Worm (Caenorhabditis elegans) whole organism, young adult: ENCODE measurements around the gene C53C11.1.
A peak's percentile ranks its signal among the peaks of the same experiment; 100 is the strongest.

Experiments used
- B0336.3 ChIP-seq: fragments of 200-800 bp; sonication (Bioruptor generic); IDR thresholded peaks from 2 replicates; pipeline ENCODE4 v1.3.6; 2022; ENCODE audit warnings: missing genetic modification characterization, missing compliant biosample characterization
- D2030.7 ChIP-seq: fragments of 200-800 bp; sonication (Bioruptor generic); IDR thresholded peaks from 2 replicates; pipeline ENCODE4 v1.3.6; 2022; ENCODE audit warnings: missing genetic modification reagents, missing genetic modification characterization, missing compliant biosample characterization
- F39B2.1 ChIP-seq: fragments of 200-800 bp; sonication (Bioruptor generic); IDR thresholded peaks from 2 replicates; pipeline ENCODE4 v1.3.6; 2022; ENCODE audit warnings: missing genetic modification reagents, missing genetic modification characterization, missing compliant biosample characterization
- F55B11.4 ChIP-seq: sonication (generic microtip); optimal IDR thresholded peaks from 2 replicates; lab custom pipeline; 2016; ENCODE audit warnings: missing compliant biosample characterization, missing genetic modification characterization, borderline replicate concordance; ENCODE audit not compliant: insufficient read depth
- F57C9.4 ChIP-seq: sonication (generic microtip); optimal IDR thresholded peaks from 2 replicates; lab custom pipeline; 2017; ENCODE audit warnings: mild to moderate bottlenecking, missing genetic modification characterization, missing compliant biosample characterization
- K12H6.12 ChIP-seq: fragments of 200-800 bp; sonication (Bioruptor generic); optimal IDR thresholded peaks from 2 replicates; lab custom pipeline; 2018; ENCODE audit warnings: mild to moderate bottlenecking, missing genetic modification characterization, missing compliant biosample characterization
- Y53F4B.3 ChIP-seq: fragments of 200-800 bp; sonication (Bioruptor generic); IDR thresholded peaks from 2 replicates; pipeline ENCODE4 v1.3.6; 2022; ENCODE audit warnings: missing genetic modification reagents, missing genetic modification characterization, missing compliant biosample characterization
- atf-7 ChIP-seq: sonication (generic microtip); optimal IDR thresholded peaks from 2 replicates; lab custom pipeline; 2017; ENCODE audit warnings: mild to moderate bottlenecking, missing genetic modification characterization, missing compliant biosample characterization
- bed-2 ChIP-seq: fragments of 200-800 bp; sonication (Bioruptor generic); IDR thresholded peaks from 2 replicates; pipeline ENCODE4 v1.3.6; 2022; ENCODE audit warnings: missing genetic modification reagents, missing genetic modification characterization, missing compliant biosample characterization
- cebp-2 ChIP-seq: fragments of 200-800 bp; sonication (Bioruptor generic); IDR thresholded peaks from 2 replicates; pipeline ENCODE4 v1.3.6; 2022; ENCODE audit warnings: missing genetic modification characterization, missing compliant biosample characterization
- ceh-40 ChIP-seq: fragments of 200-800 bp; sonication (Bioruptor generic); IDR thresholded peaks from 2 replicates; pipeline ENCODE4 v1.3.6; 2022; ENCODE audit warnings: missing genetic modification characterization, missing compliant biosample characterization
- ceh-58 ChIP-seq: fragments of 200-800 bp; sonication (Bioruptor generic); IDR thresholded peaks from 2 replicates; pipeline ENCODE4 v1.3.6; 2022; ENCODE audit warnings: missing genetic modification characterization, missing compliant biosample characterization
- egl-44 ChIP-seq: fragments of 200-800 bp; sonication (Bioruptor generic); IDR thresholded peaks from 2 replicates; pipeline ENCODE4 v1.3.6; 2022; ENCODE audit warnings: missing genetic modification reagents, missing genetic modification characterization, missing compliant biosample characterization
- egrh-3 ChIP-seq: fragments of 200-800 bp; sonication (Bioruptor generic); IDR thresholded peaks from 2 replicates; pipeline ENCODE4 v1.3.6; 2022; ENCODE audit warnings: missing genetic modification reagents, missing genetic modification characterization, missing compliant biosample characterization
- let-526 ChIP-seq: fragments of 200-800 bp; sonication (Bioruptor generic); IDR thresholded peaks from 2 replicates; pipeline ENCODE4 v1.3.6; 2022; ENCODE audit warnings: missing genetic modification reagents, missing genetic modification characterization, missing compliant biosample characterization
- lir-1 ChIP-seq: fragments of 200-800 bp; sonication (Bioruptor generic); conservative IDR thresholded peaks from 2 replicates; pipeline ENCODE4 v1.3.6; 2022; ENCODE audit warnings: missing genetic modification reagents, missing genetic modification characterization, missing compliant biosample characterization
- lsy-27 ChIP-seq: sonication (generic microtip); optimal IDR thresholded peaks from 2 replicates; lab custom pipeline; 2017; ENCODE audit warnings: missing genetic modification characterization, mild to moderate bottlenecking, missing compliant biosample characterization, antibody characterized with exemption, missing genotype, borderline replicate concordance; ENCODE audit not compliant: insufficient read depth
- madf-8 ChIP-seq: fragments of 200-800 bp; sonication (Bioruptor generic); conservative IDR thresholded peaks from 2 replicates; pipeline ENCODE4 v1.3.6; 2022; ENCODE audit warnings: missing genetic modification reagents, missing genetic modification characterization, missing compliant biosample characterization
- mcd-1 ChIP-seq: fragments of 200-800 bp; sonication (Bioruptor generic); IDR thresholded peaks from 2 replicates; pipeline ENCODE4 v1.3.6; 2022; ENCODE audit warnings: missing genetic modification reagents, missing genetic modification characterization, missing compliant biosample characterization
- mxl-1 ChIP-seq: sonication (generic microtip); optimal IDR thresholded peaks from 2 replicates; lab custom pipeline; 2016; ENCODE audit warnings: missing genetic modification characterization, missing compliant biosample characterization
- nfya-1 ChIP-seq: sonication (generic microtip); optimal IDR thresholded peaks from 2 replicates; lab custom pipeline; 2017; ENCODE audit warnings: antibody characterized with exemption, missing compliant biosample characterization, missing genetic modification characterization, borderline replicate concordance; ENCODE audit not compliant: insufficient read depth
- nhr-179 ChIP-seq: sonication (generic microtip); optimal IDR thresholded peaks from 2 replicates; lab custom pipeline; 2016; ENCODE audit warnings: mild to moderate bottlenecking, missing genetic modification characterization, missing compliant biosample characterization
- nhr-80 ChIP-seq: sonication (generic microtip); optimal IDR thresholded peaks from 2 replicates; lab custom pipeline; 2016; ENCODE audit warnings: missing genetic modification characterization, missing compliant biosample characterization
- rec-8 ChIP-seq, 2 experiments: sonication (generic microtip); optimal IDR thresholded peaks; 2 replicates each; lab custom pipeline; 2016; ENCODE audit warnings: mild to moderate bottlenecking in 2 of 2, missing genetic modification characterization in 2 of 2, missing genetic modification reagents in 2 of 2, missing genotype in 2 of 2, missing biosample characterization in 1 of 2, missing compliant biosample characterization in 1 of 2, moderate library complexity in 1 of 2
- sdz-38 ChIP-seq: sonication (generic microtip); optimal IDR thresholded peaks from 2 replicates; lab custom pipeline; 2016; ENCODE audit warnings: missing genotype, missing genetic modification characterization, missing compliant biosample characterization
- xnd-1 ChIP-seq: sonication (generic microtip); optimal IDR thresholded peaks from 2 replicates; lab custom pipeline; 2016; ENCODE audit warnings: missing genotype, missing genetic modification reagents, missing genetic modification characterization, missing compliant biosample characterization
- zfh-2 ChIP-seq: fragments of 200-800 bp; sonication (Bioruptor generic); conservative IDR thresholded peaks from 2 replicates; pipeline ENCODE4 v1.3.6; 2022; ENCODE audit warnings: missing genetic modification reagents, missing genetic modification characterization, missing compliant biosample characterization
- zim-3 ChIP-seq: sonication (generic microtip); optimal IDR thresholded peaks from 2 replicates; lab custom pipeline; 2017; ENCODE audit warnings: mild to moderate bottlenecking, missing genetic modification characterization, moderate library complexity, missing compliant biosample characterization
- ztf-26 ChIP-seq: sonication (generic microtip); optimal IDR thresholded peaks from 2 replicates; lab custom pipeline; 2017; ENCODE audit warnings: missing genetic modification characterization, missing compliant biosample characterization
- ztf-6 ChIP-seq: fragments of 200-800 bp; sonication (Bioruptor generic); IDR thresholded peaks from 2 replicates; pipeline ENCODE4 v1.3.6; 2022; ENCODE audit warnings: missing genetic modification reagents, missing genetic modification characterization, missing compliant biosample characterization

Gene C53C11.1

ce11 chrX:17384343-17384742 lies 43.8 kb downstream of the C53C11.1 start:
- TF ChIP-seq egl-44 (no peak), zfh-2 (peak; percentile 80)

DNA sequence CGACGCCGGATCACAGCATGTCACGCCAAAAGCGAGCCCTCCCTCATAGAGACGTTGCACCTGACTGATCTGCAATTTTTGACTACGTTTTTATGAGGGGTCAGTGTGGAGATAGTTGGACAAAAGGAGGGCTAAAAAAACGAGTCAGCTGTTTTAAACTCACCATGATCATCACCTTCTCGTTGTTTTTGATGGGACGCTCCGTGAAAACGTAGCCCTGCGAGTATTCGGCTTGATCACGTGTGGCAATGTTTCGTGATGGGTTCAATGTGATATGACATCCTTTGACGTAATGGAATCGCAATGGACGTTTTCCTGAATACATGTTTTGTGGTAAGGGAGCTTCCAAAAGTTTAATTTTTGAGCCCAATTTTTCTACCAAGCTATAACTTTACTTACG lies 44.5 kb downstream of the C53C11.1 start:
- TF ChIP-seq F39B2.1 (GFP tag; lab: Robert Waterston, UW) (no peak), madf-8 (GFP tag; lab: Robert Waterston, UW) (no peak), ztf-26 (no peak), ztf-6 (GFP tag; lab: Robert Waterston, UW) (no peak), bed-2 (GFP tag; lab: Robert Waterston, UW) (no peak), B0336.3 (GFP tag; lab: Robert Waterston, UW) (no peak), nfya-1 (tag; lab: Kevin White, UChicago) (no peak), rec-8 (tag; optimal IDR thresholded peaks at IDR 0.05; lab: Kevin White, UChicago) (no peak), F55B11.4 (tag; lab: Kevin White, UChicago) (no peak), lsy-27 (tag; lab: Kevin White, UChicago) (no peak)
- TF ChIP-seq, all 124 proteins: peak for 0

ce11 chrX:17386130-17386529 lies 45.5 kb downstream of the C53C11.1 start:
- TF ChIP-seq nhr-80: peak; percentile 17
- no peak for TF ChIP-seq atf-7 (tag; lab: Kevin White, UChicago)

DNA sequence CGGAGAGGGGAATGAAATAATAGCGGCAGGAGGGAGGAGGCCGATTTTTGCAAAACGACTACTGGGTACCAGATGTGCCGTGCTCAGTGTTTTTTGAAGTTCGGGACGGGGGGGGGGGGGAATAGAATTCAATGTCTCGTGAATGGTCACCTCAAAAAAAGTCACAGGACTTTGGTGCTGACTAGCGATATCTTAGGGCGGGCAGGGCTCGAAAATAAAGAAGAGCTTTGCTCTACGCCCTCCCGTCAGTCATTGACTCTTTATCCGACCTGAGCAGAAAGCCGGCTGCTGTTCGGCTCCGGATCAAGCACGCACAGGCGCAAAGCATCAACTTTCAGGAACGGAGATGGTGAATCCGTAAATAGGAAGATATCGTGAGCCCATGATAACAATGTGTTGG lies 49.9 kb downstream of the C53C11.1 start:
- TF ChIP-seq zfh-2: peak; percentile 51
- no peak for TF ChIP-seq xnd-1 (tag; lab: Kevin White, UChicago)

- TF ChIP-seq nhr-179 (tag; lab: Kevin White, UChicago) (no peak), let-526 (no peak), mcd-1 (no peak), F57C9.4 (no peak), zim-3 (tag; lab: Kevin White, UChicago) (no peak), ceh-40 (GFP tag; lab: Robert Waterston, UW) (no peak), K12H6.12 (tag; lab: Kevin White, UChicago) (no peak), cebp-2 (GFP tag; lab: Robert Waterston, UW) (no peak), atf-7 (tag; lab: Kevin White, UChicago) (no peak), ceh-58 (GFP tag; lab: Robert Waterston, UW) (no peak), mxl-1 (tag; lab: Kevin White, UChicago) (no peak), sdz-38 (no peak), D2030.7 (GFP tag; lab: Robert Waterston, UW) (no peak), egrh-3 (GFP tag; lab: Robert Waterston, UW) (no peak), lir-1 (GFP tag; lab: Robert Waterston, UW) (no peak), Y53F4B.3 (GFP tag; lab: Robert Waterston, UW) (no peak)
- TF ChIP-seq, all 124 proteins: peak for 0
Measured at ce11 chrX:17391515-17391914, 50.9 kb downstream of the C53C11.1 start, which contains the start of gene F10D7.5. Gene F10D7.5, minus strand, starts transcription at chrX:17391615.
